Worm (Caenorhabditis elegans): Measurements from ENCODE around the gene F32D1.8.

The F32D1.8 gene

ce11 chrV:4387402-4387801, 9.9 kb upstream of the F32D1.8 start, which contains the start of gene F13A2.9:
TSS of gene F13A2.9 (minus strand) at chrV:4387502.
- TF ChIP-seq ceh-8 (GFP tag; optimal IDR thresholded peaks at IDR 0.05) (peak; percentile 74), ceh-90 (tag; optimal IDR thresholded peaks at IDR 0.05) (peak; percentile 27), zip-4 (GFP tag; optimal IDR thresholded peaks at IDR 0.05) (no peak), unc-30 (tag; optimal IDR thresholded peaks at IDR 0.05) (no peak), fkh-8 (tag; optimal IDR thresholded peaks at IDR 0.05) (peak; percentile 8), dsc-1 (tag; optimal IDR thresholded peaks at IDR 0.05) (no peak), nhr-12 (tag; optimal IDR thresholded peaks at IDR 0.05) (no peak), lin-14 (GFP tag; optimal IDR thresholded peaks at IDR 0.05) (no peak)

ce11 chrV:4386173-4386572, 8.7 kb upstream of the F32D1.8 start, which contains the start of gene F13A2.10:
TSS of gene F13A2.10 (minus strand) at chrV:4386273.
- TF ChIP-seq sox-4 (tag; optimal IDR thresholded peaks at IDR 0.05) = no peak
- no peak for TF ChIP-seq swsn-7 (tag; optimal IDR thresholded peaks at IDR 0.05)
- TF ChIP-seq nhr-77 (tag; optimal IDR thresholded peaks at IDR 0.05) = no peak
- no peak for TF ChIP-seq lir-3 (tag; optimal IDR thresholded peaks at IDR 0.05; ENCODE audit: poor library complexity)
- no peak for TF ChIP-seq fos-1 (tag; optimal IDR thresholded peaks at IDR 0.05)
- TF ChIP-seq nhr-90 (tag; optimal IDR thresholded peaks at IDR 0.05; ENCODE audit: poor library complexity) = no peak
- TF ChIP-seq lin-14 (GFP tag; optimal IDR thresholded peaks at IDR 0.05) = no peak
- TF ChIP-seq elt-3 (tag; optimal IDR thresholded peaks at IDR 0.05) = no peak
- no peak for TF ChIP-seq nhr-47 (tag; optimal IDR thresholded peaks at IDR 0.05)
- no peak for TF ChIP-seq nhr-12 (tag; optimal IDR thresholded peaks at IDR 0.05)
- TF ChIP-seq hpl-2 (GFP tag; optimal IDR thresholded peaks at IDR 0.05) = no peak
- no peak for TF ChIP-seq unc-30 (tag; optimal IDR thresholded peaks at IDR 0.05)
- TF ChIP-seq C16A3.4 (tag; optimal IDR thresholded peaks at IDR 0.05) = no peak
- no peak for TF ChIP-seq snu-23 (GFP tag; optimal IDR thresholded peaks at IDR 0.05)
- TF ChIP-seq unc-86 (tag; optimal IDR thresholded peaks at IDR 0.05) = no peak
- no peak for TF ChIP-seq nhr-71 (tag; optimal IDR thresholded peaks at IDR 0.05)
- no peak for TF ChIP-seq tlp-1 (tag; optimal IDR thresholded peaks at IDR 0.05)
- TF ChIP-seq tbx-2 (tag; optimal IDR thresholded peaks at IDR 0.05) = no peak
- no peak for TF ChIP-seq nhr-85 (tag)

- TF ChIP-seq ets-5 (GFP tag; IDR thresholded peaks at IDR 0.05) = no peak
- no peak for TF ChIP-seq lin-14 (GFP tag; optimal IDR thresholded peaks at IDR 0.05)
- no peak for TF ChIP-seq dpl-1 (GFP tag; optimal IDR thresholded peaks at IDR 0.05)
- no peak for TF ChIP-seq sptf-1 (tag; optimal IDR thresholded peaks at IDR 0.05)
- TF ChIP-seq fkh-10 (GFP tag; optimal IDR thresholded peaks at IDR 0.05) = no peak
- no peak for TF ChIP-seq snpc-4 (tag; optimal IDR thresholded peaks at IDR 0.05)
- TF ChIP-seq egl-13 (tag; optimal IDR thresholded peaks at IDR 0.05) = no peak
- TF ChIP-seq nhr-84 (tag; optimal IDR thresholded peaks at IDR 0.05) = no peak
- TF ChIP-seq pqm-1 (tag; optimal IDR thresholded peaks at IDR 0.05) = no peak
Measured at ce11 chrV:4384482-4384881, 7.0 kb upstream of the F32D1.8 start, which contains the start of gene F13A2.2. TSS of gene F13A2.2 (minus strand) at chrV:4384582.

- TF ChIP-seq nhr-11 (tag; optimal IDR thresholded peaks at IDR 0.05) = no peak
- TF ChIP-seq ceh-82 (tag; optimal IDR thresholded peaks at IDR 0.05) = no peak
- no peak for TF ChIP-seq elt-2 (tag; optimal IDR thresholded peaks at IDR 0.05)
- no peak for TF ChIP-seq efl-1 (optimal IDR thresholded peaks at IDR 0.05)
- TF ChIP-seq efl-1 (GFP tag; optimal IDR thresholded peaks at IDR 0.05 in 1 of 2) = peak in 1 of 2 experiments; percentile 48
- no peak for TF ChIP-seq sptf-1 (tag; optimal IDR thresholded peaks at IDR 0.05)
Measured at ce11 chrV:4382298-4382697, 4.8 kb upstream of the F32D1.8 start, which contains the start of gene F13A2.1. TSS of gene F13A2.1 (minus strand) at chrV:4382398.
